Fruit fly (Drosophila melanogaster) whole organism, embryonic: ENCODE measurements around the gene mRpL15.

Experiments
- Bteb2 ChIP-seq: fragments of 200-800 bp; sonication (Bioruptor generic); optimal IDR thresholded peaks from 2 replicates; lab custom pipeline; 2016; ENCODE audit warnings: missing biosample characterization, missing genetic modification characterization
- CG10366 ChIP-seq: fragments of 200-800 bp; sonication (Bioruptor generic); IDR thresholded peaks from 2 replicates; pipeline ENCODE4 v1.3.6; 2022; ENCODE audit warnings: missing biosample characterization, missing genetic modification characterization
- CG2116 ChIP-seq: fragments of 200-800 bp; sonication (Bioruptor generic); optimal IDR thresholded peaks from 3 replicates; lab custom pipeline; 2018; ENCODE audit warnings: missing biosample characterization, mild to moderate bottlenecking, missing genetic modification characterization
- CG3163 ChIP-seq: fragments of 200-800 bp; sonication (Bioruptor generic); optimal IDR thresholded peaks from 3 replicates; lab custom pipeline; 2016; ENCODE audit warnings: missing biosample characterization, missing genetic modification characterization
- CG42726 ChIP-seq: fragments of 200-800 bp; sonication (Bioruptor generic); IDR thresholded peaks from 2 replicates; pipeline ENCODE4 v1.3.6; 2022; ENCODE audit warnings: missing biosample characterization, missing genetic modification characterization; ENCODE audit not compliant: partially characterized antibody
- CG6175 ChIP-seq: fragments of 200-800 bp; sonication (Bioruptor generic); IDR thresholded peaks from 3 replicates; pipeline ENCODE4 v1.3.6; 2022; ENCODE audit warnings: missing biosample characterization, missing genetic modification characterization
- Ets65A ChIP-seq: fragments of 200-800 bp; sonication (Bioruptor generic); peaks from one replicate; lab custom pipeline; 2016; ENCODE audit warnings: missing biosample characterization, missing genetic modification characterization
- Fer3 ChIP-seq: fragments of 200-800 bp; sonication (Bioruptor generic); optimal IDR thresholded peaks from 2 replicates; lab custom pipeline; 2018; ENCODE audit warnings: missing biosample characterization, mild to moderate bottlenecking, missing genetic modification characterization, moderate library complexity
- Nf-YA ChIP-seq: fragments of 200-800 bp; sonication (Bioruptor generic); IDR thresholded peaks from 2 replicates; pipeline ENCODE4 v1.3.6; 2022; ENCODE audit warnings: missing biosample characterization, missing genetic modification characterization
- Oaz ChIP-seq: fragments of 200-800 bp; sonication (Bioruptor generic); IDR thresholded peaks from 2 replicates; pipeline ENCODE4 v1.3.6; 2022; ENCODE audit warnings: missing biosample characterization, missing genetic modification characterization
- cwo ChIP-seq: fragments of 200-800 bp; sonication (Bioruptor generic); optimal IDR thresholded peaks from 3 replicates; lab custom pipeline; 2017; ENCODE audit warnings: missing biosample characterization, missing genetic modification characterization, mild to moderate bottlenecking, moderate library complexity, missing genetic modification reagents
- dan ChIP-seq: fragments of 200-800 bp; sonication (Bioruptor generic); IDR thresholded peaks from 2 replicates; pipeline ENCODE4 v1.3.6; 2022; ENCODE audit warnings: missing biosample characterization, missing genetic modification characterization
- exex ChIP-seq: fragments of 200-800 bp; sonication (Bioruptor generic); optimal IDR thresholded peaks from 4 replicates; lab custom pipeline; 2018; ENCODE audit warnings: missing biosample characterization, mild to moderate bottlenecking, missing genetic modification characterization, moderate library complexity

DNA sequence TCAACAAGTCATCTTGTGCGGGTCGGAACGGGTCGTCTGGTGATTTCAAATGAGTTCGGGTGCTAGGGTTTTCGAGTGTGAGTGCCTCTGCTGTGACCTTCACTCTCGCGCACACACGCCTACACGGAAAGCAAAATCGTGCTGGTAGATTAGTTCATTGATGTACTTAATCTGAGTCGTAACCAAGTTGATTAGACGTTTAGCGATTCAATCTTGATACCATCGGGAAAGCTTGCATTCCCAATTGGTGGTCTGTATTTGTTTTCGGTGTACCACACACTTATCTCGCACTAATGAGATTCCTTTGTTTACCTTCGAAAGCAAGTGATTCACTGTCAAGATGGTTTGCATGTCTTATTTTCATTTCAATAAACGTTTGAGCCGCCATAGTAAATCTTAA is 47.0 kb downstream of the mRpL15 start:
- TF ChIP-seq Ets65A (GFP tag; lab: Kevin White, UChicago) (peak; percentile 85), Bteb2 (GFP tag; lab: Kevin White, UChicago) (peak; percentile 1), CG10366 (GFP tag; lab: Robert Waterston, UW) (peak; percentile 13; the same call in 1 of the 2 replicates), Nf-YA (GFP tag; lab: Robert Waterston, UW) (no peak), exex (tag; lab: Kevin White, UChicago) (peak; percentile 86), CG42726 (GFP tag; lab: Robert Waterston, UW) (no peak), CG2116 (no peak), CG3163 (GFP tag; lab: Kevin White, UChicago) (no peak), Fer3 (tag; lab: Kevin White, UChicago) (peak; percentile 28), CG6175 (no peak), cwo (GFP tag; lab: Kevin White, UChicago) (peak; percentile 89), Oaz (GFP tag; lab: Robert Waterston, UW) (no peak), dan (GFP tag; lab: Robert Waterston, UW) (no peak)
